Worm (Caenorhabditis elegans): ENCODE results near the gene srv-26.
A peak's percentile ranks its signal among the peaks of the same experiment; 100 is the strongest.

Gene srv-26

DNA sequence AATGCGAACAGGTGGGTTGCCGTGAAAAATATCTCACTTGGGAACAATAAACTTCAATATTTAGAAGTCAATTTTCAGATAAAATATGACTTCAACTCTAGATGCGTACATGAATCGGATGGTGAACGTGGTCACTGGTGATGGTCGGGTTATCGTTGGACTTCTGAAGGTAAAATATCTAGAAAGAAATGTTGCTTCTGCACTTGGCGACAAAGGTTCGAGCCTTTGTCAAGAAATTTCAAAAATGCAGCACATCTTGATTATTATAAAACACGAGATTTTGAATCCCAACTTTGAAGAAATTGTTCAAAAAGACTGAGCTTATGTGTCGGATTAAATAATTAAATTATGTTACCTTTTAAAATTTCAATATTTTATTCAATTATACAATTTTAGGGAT is 24.8 kb upstream of the srv-26 start, which contains the start of gene lsm-8:
TSS of gene lsm-8 (plus strand) at position 79 of the 400 bp plus-strand sequence.
- TF ChIP-seq efl-1 (optimal IDR thresholded peaks at IDR 0.05): no peak
- TF ChIP-seq efl-1 (GFP tag; optimal IDR thresholded peaks at IDR 0.05 in 1 of 2): peak in 1 of 2 experiments; percentile 54
- TF ChIP-seq nhr-85 (tag): peak; percentile 51
- no peak for TF ChIP-seq fos-1 (tag; optimal IDR thresholded peaks at IDR 0.05)

DNA sequence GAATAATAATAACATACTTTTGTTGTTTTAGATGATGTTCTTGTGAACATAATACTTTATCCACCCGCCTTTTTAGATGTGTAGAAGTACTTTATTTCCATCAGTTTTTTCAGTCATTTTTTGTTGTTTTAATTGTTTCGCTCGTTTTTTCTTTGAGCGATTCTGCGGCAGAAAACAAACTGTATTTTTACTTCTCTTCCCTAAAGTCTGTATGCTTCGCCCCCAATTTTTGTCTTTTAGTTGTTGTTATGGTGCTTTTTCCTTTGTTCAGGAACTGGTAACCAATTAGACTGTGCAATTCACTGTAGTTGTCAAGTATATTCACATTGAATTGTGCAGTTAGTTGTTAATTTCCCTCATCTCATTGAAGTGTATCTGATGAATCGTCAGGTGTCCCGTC is 24.1 kb upstream of the srv-26 start:
- TF ChIP-seq irx-1 (tag; optimal IDR thresholded peaks at IDR 0.05): no peak
- TF ChIP-seq dsc-1 (tag; optimal IDR thresholded peaks at IDR 0.05): no peak
- TF ChIP-seq isw-1 (GFP tag; IDR thresholded peaks at IDR 0.05): no peak
- no peak for TF ChIP-seq fos-1 (tag; optimal IDR thresholded peaks at IDR 0.05)
- TF ChIP-seq unc-86 (tag; optimal IDR thresholded peaks at IDR 0.05): no peak
- TF ChIP-seq unc-98 (GFP tag; IDR thresholded peaks at IDR 0.05): no peak
- no peak for TF ChIP-seq snpc-4 (tag; optimal IDR thresholded peaks at IDR 0.05)
- TF ChIP-seq C34B4.2 (tag; optimal IDR thresholded peaks at IDR 0.05): no peak
- no peak for TF ChIP-seq mep-1 (tag; optimal IDR thresholded peaks at IDR 0.05)
- no peak for TF ChIP-seq ceh-90 (tag; optimal IDR thresholded peaks at IDR 0.05)
- no peak for TF ChIP-seq lin-13 (GFP tag; optimal IDR thresholded peaks at IDR 0.05)

DNA sequence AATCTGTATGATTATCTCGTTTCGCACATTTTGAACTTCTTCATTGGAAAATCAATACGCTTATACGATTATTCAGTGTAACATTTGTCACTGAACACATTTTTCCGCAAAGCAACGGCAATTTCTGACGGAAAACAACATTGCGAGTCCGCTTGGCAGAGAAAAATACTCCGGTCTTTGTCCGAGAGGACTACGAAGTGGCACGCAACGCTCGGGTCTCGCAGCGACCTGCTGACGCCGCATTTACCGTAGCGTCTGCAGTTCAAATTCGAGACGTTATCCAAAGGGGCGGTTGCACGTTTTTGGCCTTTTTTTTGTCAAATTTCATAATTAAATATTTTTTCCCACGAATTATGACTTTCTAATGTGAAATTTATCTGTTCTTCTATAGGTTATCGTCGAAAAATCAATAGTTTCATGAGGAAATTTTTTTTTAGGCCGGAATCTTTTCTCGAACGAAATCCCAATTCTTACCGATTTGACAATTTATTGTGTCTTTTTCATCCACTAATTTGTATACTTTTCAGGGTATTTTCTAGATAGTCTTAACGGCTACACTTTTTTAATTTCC is 22.1 kb upstream of the srv-26 start, which contains the start of gene sqd-1:
TSS of gene sqd-1 (plus strand) at position 521 of the 571 bp plus-strand sequence.
- TF ChIP-seq ceh-63 (GFP tag; optimal IDR thresholded peaks at IDR 0.05): peak; percentile 93
- TF ChIP-seq lsy-2 (tag; optimal IDR thresholded peaks at IDR 0.05): peak; percentile 98 to 99
- TF ChIP-seq ceh-82 (tag; optimal IDR thresholded peaks at IDR 0.05): peak; percentile 97 to 98 (median 97)
- TF ChIP-seq sox-4 (tag; optimal IDR thresholded peaks at IDR 0.05): peak; percentile 92
- TF ChIP-seq aha-1 (tag; optimal IDR thresholded peaks at IDR 0.05): peak; percentile 84
- TF ChIP-seq elt-3 (tag; optimal IDR thresholded peaks at IDR 0.05): peak in 5 of 6 experiments; percentile 74 to 94 (median 86)
- peak; percentile 98 for TF ChIP-seq nhr-85 (tag)
- TF ChIP-seq aly-2 (tag; optimal IDR thresholded peaks at IDR 0.05): peak; percentile 71
- peak; percentile 98 for TF ChIP-seq swsn-7 (tag; optimal IDR thresholded peaks at IDR 0.05)
- peak; percentile 98 for TF ChIP-seq nhr-47 (tag; optimal IDR thresholded peaks at IDR 0.05)
- peak; percentile 92 for TF ChIP-seq lin-39 (tag; optimal IDR thresholded peaks at IDR 0.05)
- TF ChIP-seq pag-3 (tag; optimal IDR thresholded peaks at IDR 0.05; ENCODE audit: borderline replicate concordance, insufficient read depth): no peak
- TF ChIP-seq ama-1 (optimal IDR thresholded peaks at IDR 0.05): peak; percentile 85
- peak; percentile 60 for TF ChIP-seq hpl-2 (GFP tag; optimal IDR thresholded peaks at IDR 0.05)
- TF ChIP-seq dpl-1 (GFP tag; optimal IDR thresholded peaks at IDR 0.05): peak; percentile 86 to 88 (median 88)
- TF ChIP-seq blmp-1 (tag; optimal IDR thresholded peaks at IDR 0.05): peak; percentile 77
- TF ChIP-seq Y116A8C.19 (tag; optimal IDR thresholded peaks at IDR 0.05; ENCODE audit: borderline replicate concordance): peak; percentile 8
- TF ChIP-seq dsc-1 (tag; optimal IDR thresholded peaks at IDR 0.05): peak; percentile 97
- peak; percentile 92 for TF ChIP-seq mef-2 (tag; optimal IDR thresholded peaks at IDR 0.05)
- TF ChIP-seq unc-62 (GFP tag; optimal IDR thresholded peaks at IDR 0.05): no peak
- peak; percentile 95 for TF ChIP-seq pax-3 (tag; optimal IDR thresholded peaks at IDR 0.05)
- peak; percentile 98 for TF ChIP-seq nhr-90 (tag; optimal IDR thresholded peaks at IDR 0.05; ENCODE audit: poor library complexity)
- peak; percentile 99 for TF ChIP-seq nhr-71 (tag; optimal IDR thresholded peaks at IDR 0.05)
- TF ChIP-seq C04F5.9 (tag; optimal IDR thresholded peaks at IDR 0.05): peak; percentile 92
- TF ChIP-seq tbx-2 (tag; optimal IDR thresholded peaks at IDR 0.05): peak; percentile 98
- TF ChIP-seq grh-1 (GFP tag; IDR thresholded peaks at IDR 0.05): peak; percentile 97
- TF ChIP-seq ceh-90 (tag; optimal IDR thresholded peaks at IDR 0.05): peak; percentile 70
- peak; percentile 96 for TF ChIP-seq jun-1 (tag; optimal IDR thresholded peaks at IDR 0.05)
- TF ChIP-seq ceh-88 (GFP tag; IDR thresholded peaks at IDR 0.05): peak; percentile 93
- TF ChIP-seq sptf-1 (tag; optimal IDR thresholded peaks at IDR 0.05): no peak
- no peak for TF ChIP-seq hlh-17 (GFP tag; optimal IDR thresholded peaks at IDR 0.05; ENCODE audit: borderline replicate concordance)
- peak; percentile 95 for TF ChIP-seq mep-1 (tag; optimal IDR thresholded peaks at IDR 0.05)
- TF ChIP-seq lin-35 (GFP tag; optimal IDR thresholded peaks at IDR 0.05): peak; percentile 89 to 94
- peak; percentile 74 for TF ChIP-seq efl-3 (GFP tag; optimal IDR thresholded peaks at IDR 0.05)
- TF ChIP-seq vab-15 (tag; optimal IDR thresholded peaks at IDR 0.05): peak; percentile 93
- TF ChIP-seq nhr-19 (GFP tag; conservative IDR thresholded peaks at IDR 0.05): peak; percentile 98
- TF ChIP-seq sup-37 (GFP tag; optimal IDR thresholded peaks at IDR 0.05): peak; percentile 95
- TF ChIP-seq nhr-237 (tag; optimal IDR thresholded peaks at IDR 0.05): peak; percentile 81
